Worm (Caenorhabditis elegans): ENCODE measurements around the gene fbxa-165.
"Not testable (repeated sequence)": the region's sequence is repeated elsewhere in the genome, so short reads cannot be mapped to it uniquely, and the experiment has no call there.

fbxa-165 gene

ce11 chrII:1635969-1636368 lies 19.7 kb upstream of the fbxa-165 start:
- TF ChIP-seq dve-1 (tag; optimal IDR thresholded peaks at IDR 0.05) = no peak
- TF ChIP-seq pat-9 (tag; optimal IDR thresholded peaks at IDR 0.05) = no peak
- TF ChIP-seq unc-42 (tag; optimal IDR thresholded peaks at IDR 0.05) = no peak
- TF ChIP-seq pros-1 (tag; optimal IDR thresholded peaks at IDR 0.05) = no peak
- TF ChIP-seq che-1 (tag; optimal IDR thresholded peaks at IDR 0.05) = no peak
- no peak for TF ChIP-seq ets-4 (tag; optimal IDR thresholded peaks at IDR 0.05)

ce11 chrII:1633490-1633889 lies 17.2 kb upstream of the fbxa-165 start, which contains the start of gene C08E3.1:
Gene C08E3.1 (plus strand): TSS chrII:1633790.
- not testable (repeated sequence) for TF ChIP-seq unc-86, nhr-232, npax-4 (tag; optimal IDR thresholded peaks at IDR 0.05)

- TF ChIP-seq lin-11, ref-2, pax-1 (tag; optimal IDR thresholded peaks at IDR 0.05): not testable (repeated sequence)
These were observed 15.9 kb upstream of the fbxa-165 start, which contains the start of gene C08E3.13 for ce11 chrII:1632216-1632615. Gene C08E3.13 (minus strand): TSS chrII:1632316.

- TF ChIP-seq ets-4, tbx-7, ztf-16 (tag; optimal IDR thresholded peaks at IDR 0.05): not testable (repeated sequence)
These were observed 11.5 kb upstream of the fbxa-165 start, which contains the start of gene C08E3.15 for ce11 chrII:1627783-1628182. Gene C08E3.15 (minus strand): TSS chrII:1627883.

ce11 chrII:1625666-1626065 lies 9.4 kb upstream of the fbxa-165 start, which contains the start of gene C08E3.14:
Gene C08E3.14 (plus strand): TSS chrII:1625966.
- TF ChIP-seq nhr-232 (tag; optimal IDR thresholded peaks at IDR 0.05) (no peak), unc-3 (GFP tag; conservative IDR thresholded peaks at IDR 0.05) (no peak), unc-3 (tag; optimal IDR thresholded peaks at IDR 0.05) (no peak), unc-86 (tag; optimal IDR thresholded peaks at IDR 0.05) (no peak), pha-4 (tag; optimal IDR thresholded peaks at IDR 0.05) (no peak), odd-2 (tag; optimal IDR thresholded peaks at IDR 0.05) (no peak), ceh-31 (tag; optimal IDR thresholded peaks at IDR 0.05) (no peak), pag-3 (tag; optimal IDR thresholded peaks at IDR 0.05; ENCODE audit: borderline replicate concordance) (no peak), C08G9.2 (tag; optimal IDR thresholded peaks at IDR 0.05) (no peak)

ce11 chrII:1624572-1624971 lies 8.3 kb upstream of the fbxa-165 start, which contains the start of gene fbxa-160:
Gene fbxa-160 (minus strand): TSS chrII:1624672.
- TF ChIP-seq F13H6.1 (tag; optimal IDR thresholded peaks at IDR 0.05) (no peak), ama-1 (optimal IDR thresholded peaks at IDR 0.05) (no peak), npax-4 (tag; optimal IDR thresholded peaks at IDR 0.05) (no peak), unc-42 (tag; optimal IDR thresholded peaks at IDR 0.05) (no peak), ttx-3 (tag; optimal IDR thresholded peaks at IDR 0.05) (no peak), T23F11.4 (GFP tag; optimal IDR thresholded peaks at IDR 0.05) (no peak), ets-4 (tag; optimal IDR thresholded peaks at IDR 0.05) (no peak), fkh-6 (tag; optimal IDR thresholded peaks at IDR 0.05) (no peak), ceh-34 (tag; optimal IDR thresholded peaks at IDR 0.05) (no peak), ceh-22 (tag; optimal IDR thresholded peaks at IDR 0.05) (no peak), ceh-19 (GFP tag; optimal IDR thresholded peaks at IDR 0.05) (no peak), ceh-6 (GFP tag; optimal IDR thresholded peaks at IDR 0.05) (no peak), syd-9 (tag; optimal IDR thresholded peaks at IDR 0.05) (no peak), pag-3 (tag; optimal IDR thresholded peaks at IDR 0.05; ENCODE audit: borderline replicate concordance) (no peak), hlh-30 (tag; optimal IDR thresholded peaks at IDR 0.05; ENCODE audit: insufficient read depth) (no peak), ceh-31 (tag; optimal IDR thresholded peaks at IDR 0.05) (no peak), pax-1 (tag; optimal IDR thresholded peaks at IDR 0.05) (no peak), pros-1 (tag; optimal IDR thresholded peaks at IDR 0.05) (no peak), unc-55 (GFP tag; optimal IDR thresholded peaks at IDR 0.05) (no peak)

Measured in whole organism, late embryonic.